Worm (Caenorhabditis elegans): ENCODE results near the gene fbxa-220.

The fbxa-220 gene

ce11 chrIII:11444796-11445386, 39.1 kb downstream of the fbxa-220 start (continued):
- TF ChIP-seq ztf-11 (tag; optimal IDR thresholded peaks at IDR 0.05): no peak
- TF ChIP-seq ceh-88 (GFP tag; IDR thresholded peaks at IDR 0.05): no peak
- peak; percentile 15 for TF ChIP-seq lir-3 (tag; optimal IDR thresholded peaks at IDR 0.05; ENCODE audit: poor library complexity)
- TF ChIP-seq nhr-237 (tag; optimal IDR thresholded peaks at IDR 0.05): no peak
- no peak for TF ChIP-seq ama-1 (optimal IDR thresholded peaks at IDR 0.05)
- TF ChIP-seq egl-13 (tag; optimal IDR thresholded peaks at IDR 0.05): no peak

ce11 chrIII:11443408-11443994, 40.5 kb downstream of the fbxa-220 start:
- TF ChIP-seq grh-1 (GFP tag; IDR thresholded peaks at IDR 0.05) (no peak), efl-1 (optimal IDR thresholded peaks at IDR 0.05) (no peak), efl-1 (GFP tag; optimal IDR thresholded peaks at IDR 0.05 in 1 of 2) (no peak), elt-2 (tag; optimal IDR thresholded peaks at IDR 0.05) (peak; percentile 0)

ce11 chrIII:11442556-11442955, 41.4 kb downstream of the fbxa-220 start, which contains the start of gene sbp-1:
Gene sbp-1, minus strand, starts transcription at chrIII:11442566.
- no peak for TF ChIP-seq vab-15 (tag; optimal IDR thresholded peaks at IDR 0.05)
- TF ChIP-seq efl-1 (optimal IDR thresholded peaks at IDR 0.05): no peak
- peak in 1 of 2 experiments; percentile 35 for TF ChIP-seq efl-1 (GFP tag; optimal IDR thresholded peaks at IDR 0.05 in 1 of 2)
- peak in 1 of 2 experiments; percentile 10 for TF ChIP-seq lin-35 (GFP tag; optimal IDR thresholded peaks at IDR 0.05)
- peak; percentile 49 for TF ChIP-seq elt-2 (tag; optimal IDR thresholded peaks at IDR 0.05)
- no peak for TF ChIP-seq mab-9 (GFP tag; IDR thresholded peaks at IDR 0.05)

DNA sequence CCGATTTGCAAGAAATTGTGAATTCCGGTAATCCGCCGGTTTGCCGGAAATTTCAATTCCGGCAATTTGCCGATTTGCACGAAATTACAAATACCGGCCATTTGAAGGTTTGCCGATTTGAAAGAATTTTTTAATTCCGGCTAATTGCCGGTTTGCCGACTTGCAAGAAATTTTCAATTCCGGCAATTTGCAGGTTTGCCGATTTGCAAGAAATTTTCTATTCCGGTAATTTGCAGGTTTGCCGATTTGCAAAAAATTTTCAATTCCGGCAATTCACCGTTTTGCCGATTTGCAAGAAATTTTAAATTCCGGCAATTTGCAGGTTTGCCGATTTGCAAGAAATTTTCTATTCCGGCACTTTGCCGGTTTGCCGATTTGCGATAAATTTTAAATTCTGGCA, 49.1 kb downstream of the fbxa-220 start:
- peak; percentile 21; the same call in 1 of the 2 replicates for TF ChIP-seq unc-98 (GFP tag; IDR thresholded peaks at IDR 0.05)
- 0 out of 2 replicates have a peak, but pooled peaks have one; percentile 85 for TF ChIP-seq ets-5 (GFP tag; IDR thresholded peaks at IDR 0.05)
- peak; percentile 28; the same call in 1 of the 2 replicates for TF ChIP-seq ceh-88 (GFP tag; IDR thresholded peaks at IDR 0.05)

Data from whole organism, L1 larva.